Worm (Caenorhabditis elegans) whole organism, young adult: ENCODE results near the gene F54F2.9.

ENCODE experiments used
- B0019.2 ChIP-seq: fragments of 200-800 bp; sonication (Bioruptor generic); conservative IDR thresholded peaks from 2 replicates; pipeline ENCODE4 v1.3.6; 2022; ENCODE audit warnings: missing genetic modification reagents, missing genetic modification characterization, missing compliant biosample characterization
- B0035.1 ChIP-seq: sonication (generic microtip); optimal IDR thresholded peaks from 2 replicates; lab custom pipeline; 2016; ENCODE audit warnings: missing genetic modification characterization, mild to moderate bottlenecking, missing compliant biosample characterization, missing genotype, missing genetic modification reagents
- B0261.1 ChIP-seq: sonication (generic microtip); optimal IDR thresholded peaks from 2 replicates; lab custom pipeline; 2016; ENCODE audit warnings: mild to moderate bottlenecking, missing genetic modification characterization, moderate library complexity, missing compliant biosample characterization
- F33H1.4 ChIP-seq: fragments of 200-800 bp; sonication (Bioruptor generic); IDR thresholded peaks from 2 replicates; pipeline ENCODE4 v1.3.6; 2022; ENCODE audit warnings: missing genetic modification reagents, missing genetic modification characterization, missing compliant biosample characterization
- F37B4.10 ChIP-seq: fragments of 200-800 bp; sonication (Bioruptor generic); IDR thresholded peaks from 2 replicates; pipeline ENCODE4 v1.3.6; 2022; ENCODE audit warnings: missing genetic modification characterization, missing compliant biosample characterization
- F57A8.1 ChIP-seq: fragments of 200-800 bp; sonication (Bioruptor generic); optimal IDR thresholded peaks from 2 replicates; lab custom pipeline; 2018; ENCODE audit warnings: mild to moderate bottlenecking, missing genetic modification characterization, moderate library complexity, missing compliant biosample characterization
- F57C9.4 ChIP-seq: sonication (generic microtip); optimal IDR thresholded peaks from 2 replicates; lab custom pipeline; 2017; ENCODE audit warnings: mild to moderate bottlenecking, missing genetic modification characterization, missing compliant biosample characterization
- T07F8.4 ChIP-seq: sonication (generic microtip); optimal IDR thresholded peaks from 2 replicates; lab custom pipeline; 2016; ENCODE audit warnings: mild to moderate bottlenecking, missing genetic modification characterization, moderate library complexity, missing compliant biosample characterization
- T26A5.8 ChIP-seq: sonication (generic microtip); optimal IDR thresholded peaks from 2 replicates; lab custom pipeline; 2016; ENCODE audit warnings: missing genetic modification characterization, missing compliant biosample characterization
- akir-1 ChIP-seq: fragments of 200-800 bp; sonication (Bioruptor generic); optimal IDR thresholded peaks from 2 replicates; lab custom pipeline; 2018; ENCODE audit warnings: mild to moderate bottlenecking, missing genetic modification characterization, moderate library complexity, missing compliant biosample characterization
- atf-7 ChIP-seq: sonication (generic microtip); optimal IDR thresholded peaks from 2 replicates; lab custom pipeline; 2017; ENCODE audit warnings: mild to moderate bottlenecking, missing genetic modification characterization, missing compliant biosample characterization
- athp-1 ChIP-seq: sonication (generic microtip); optimal IDR thresholded peaks from 2 replicates; lab custom pipeline; 2017; ENCODE audit warnings: mild to moderate bottlenecking, missing genetic modification characterization, missing compliant biosample characterization
- attf-3 ChIP-seq: fragments of 200-800 bp; sonication (Bioruptor generic); conservative IDR thresholded peaks from 2 replicates; pipeline ENCODE4 v1.3.6; 2022; ENCODE audit warnings: missing genetic modification reagents, missing genetic modification characterization, missing compliant biosample characterization
- bed-2 ChIP-seq: fragments of 200-800 bp; sonication (Bioruptor generic); IDR thresholded peaks from 2 replicates; pipeline ENCODE4 v1.3.6; 2022; ENCODE audit warnings: missing genetic modification reagents, missing genetic modification characterization, missing compliant biosample characterization
- cebp-2 ChIP-seq: fragments of 200-800 bp; sonication (Bioruptor generic); IDR thresholded peaks from 2 replicates; pipeline ENCODE4 v1.3.6; 2022; ENCODE audit warnings: missing genetic modification characterization, missing compliant biosample characterization
- ceh-58 ChIP-seq: fragments of 200-800 bp; sonication (Bioruptor generic); IDR thresholded peaks from 2 replicates; pipeline ENCODE4 v1.3.6; 2022; ENCODE audit warnings: missing genetic modification characterization, missing compliant biosample characterization
- ceh-91 ChIP-seq: fragments of 200-800 bp; sonication (Bioruptor generic); IDR thresholded peaks from 2 replicates; pipeline ENCODE4 v1.3.6; 2022; ENCODE audit warnings: missing genetic modification reagents, missing genetic modification characterization, missing compliant biosample characterization
- chd-7 ChIP-seq: sonication (generic microtip); optimal IDR thresholded peaks from 2 replicates; lab custom pipeline; 2016; ENCODE audit warnings: mild to moderate bottlenecking, missing genetic modification characterization, moderate library complexity, missing compliant biosample characterization
- die-1 ChIP-seq: sonication (generic microtip); optimal IDR thresholded peaks from 2 replicates; lab custom pipeline; 2016; ENCODE audit warnings: missing genotype, mild to moderate bottlenecking, missing genetic modification characterization, missing compliant biosample characterization
- efl-1 ChIP-seq: fragments of 150-350 bp; optimal IDR thresholded peaks from 2 replicates; lab custom pipeline; 2014; ENCODE audit warnings: missing biosample characterization, missing genetic modification reagents, missing genetic modification characterization
- egl-18 ChIP-seq: fragments of 200-800 bp; sonication (Bioruptor generic); IDR thresholded peaks from 2 replicates; pipeline ENCODE4 v1.3.6; 2022; ENCODE audit warnings: missing genetic modification reagents, missing genetic modification characterization, missing compliant biosample characterization
- egl-44 ChIP-seq: fragments of 200-800 bp; sonication (Bioruptor generic); IDR thresholded peaks from 2 replicates; pipeline ENCODE4 v1.3.6; 2022; ENCODE audit warnings: missing genetic modification reagents, missing genetic modification characterization, missing compliant biosample characterization
- ets-4 ChIP-seq: fragments of 200-800 bp; sonication (Bioruptor generic); optimal IDR thresholded peaks from 2 replicates; lab custom pipeline; 2018; ENCODE audit warnings: mild to moderate bottlenecking, missing genetic modification characterization, missing compliant biosample characterization
- him-1 ChIP-seq: sonication (generic microtip); optimal IDR thresholded peaks from 2 replicates; lab custom pipeline; 2016; ENCODE audit warnings: missing genotype, missing genetic modification reagents, missing genetic modification characterization, missing compliant biosample characterization
- hlh-26 ChIP-seq: fragments of 200-800 bp; sonication (Bioruptor generic); conservative IDR thresholded peaks from 2 replicates; pipeline ENCODE4 v1.3.6; 2022; ENCODE audit warnings: missing genetic modification reagents, missing genetic modification characterization, missing compliant biosample characterization
- hmg-20 ChIP-seq: fragments of 200-800 bp; sonication (Bioruptor generic); IDR thresholded peaks from 2 replicates; pipeline ENCODE4 v1.3.6; 2022; ENCODE audit warnings: missing genetic modification reagents, missing genetic modification characterization, missing compliant biosample characterization
- hrde-1 ChIP-seq: sonication (generic microtip); optimal IDR thresholded peaks from 2 replicates; lab custom pipeline; 2016; ENCODE audit warnings: missing genetic modification characterization, mild to moderate bottlenecking, missing compliant biosample characterization, moderate library complexity, missing genotype, missing genetic modification reagents, borderline replicate concordance
- lag-1 ChIP-seq: fragments of 200-800 bp; sonication (Bioruptor generic); IDR thresholded peaks from 2 replicates; pipeline ENCODE4 v1.3.6; 2022; ENCODE audit warnings: missing genetic modification reagents, missing genetic modification characterization, missing compliant biosample characterization
- let-607 ChIP-seq, 2 experiments: fragments of 200-800 bp in 1 of 2; sonication (Bioruptor generic) in 1 of 2; sonication (generic microtip) in 1 of 2; optimal IDR thresholded peaks; 2 replicates each; lab custom pipeline; 2016 to 2018; ENCODE audit warnings: mild to moderate bottlenecking in 2 of 2, missing compliant biosample characterization in 2 of 2, missing genetic modification characterization in 2 of 2, moderate library complexity in 2 of 2, missing genotype in 1 of 2
- lin-26 ChIP-seq: fragments of 200-800 bp; sonication (Bioruptor generic); IDR thresholded peaks from 2 replicates; pipeline ENCODE4 v1.3.6; 2022; ENCODE audit warnings: missing genetic modification reagents, missing genetic modification characterization, missing compliant biosample characterization
- nfya-1 ChIP-seq: sonication (generic microtip); optimal IDR thresholded peaks from 2 replicates; lab custom pipeline; 2017; ENCODE audit warnings: antibody characterized with exemption, missing compliant biosample characterization, missing genetic modification characterization, borderline replicate concordance; ENCODE audit not compliant: insufficient read depth
- nfyb-1 ChIP-seq: fragments of 200-800 bp; sonication (Bioruptor generic); IDR thresholded peaks from 2 replicates; pipeline ENCODE4 v1.3.6; 2022; ENCODE audit warnings: missing genetic modification reagents, missing genetic modification characterization, missing compliant biosample characterization
- nhr-120 ChIP-seq: fragments of 200-800 bp; sonication (Bioruptor generic); IDR thresholded peaks from 2 replicates; pipeline ENCODE4 v1.3.6; 2022; ENCODE audit warnings: missing genetic modification characterization, missing compliant biosample characterization
- nhr-179 ChIP-seq: sonication (generic microtip); optimal IDR thresholded peaks from 2 replicates; lab custom pipeline; 2016; ENCODE audit warnings: mild to moderate bottlenecking, missing genetic modification characterization, missing compliant biosample characterization
- nhr-27 ChIP-seq: fragments of 200-800 bp; sonication (Bioruptor generic); optimal IDR thresholded peaks from 2 replicates; lab custom pipeline; 2018; ENCODE audit warnings: mild to moderate bottlenecking, missing genetic modification characterization, moderate library complexity, missing compliant biosample characterization
- nhr-90 ChIP-seq: sonication (generic microtip); optimal IDR thresholded peaks from 2 replicates; lab custom pipeline; 2016; ENCODE audit warnings: missing genotype, mild to moderate bottlenecking, missing genetic modification characterization, missing compliant biosample characterization
- pha-4 ChIP-seq: fragments of 150-350 bp; sonication (generic microtip); optimal IDR thresholded peaks from 2 replicates; lab custom pipeline; 2014; ENCODE audit warnings: missing biosample characterization, missing genetic modification reagents, missing genetic modification characterization
- sdz-38 ChIP-seq: sonication (generic microtip); optimal IDR thresholded peaks from 2 replicates; lab custom pipeline; 2016; ENCODE audit warnings: missing genotype, missing genetic modification characterization, missing compliant biosample characterization
- tlf-1 ChIP-seq: fragments of 200-800 bp; sonication (Bioruptor generic); optimal IDR thresholded peaks from 2 replicates; lab custom pipeline; 2018; ENCODE audit warnings: mild to moderate bottlenecking, missing genetic modification characterization, missing compliant biosample characterization
- unc-62 ChIP-seq: fragments of 150-350 bp; optimal IDR thresholded peaks from 2 replicates; lab custom pipeline; 2014; ENCODE audit warnings: missing biosample characterization, missing genetic modification reagents, missing genetic modification characterization
- ztf-18 ChIP-seq: sonication (generic microtip); optimal IDR thresholded peaks from 2 replicates; lab custom pipeline; 2016; ENCODE audit warnings: missing genotype, mild to moderate bottlenecking, missing genetic modification characterization, missing compliant biosample characterization
- ztf-26 ChIP-seq: sonication (generic microtip); optimal IDR thresholded peaks from 2 replicates; lab custom pipeline; 2017; ENCODE audit warnings: missing genetic modification characterization, missing compliant biosample characterization
- ztf-28 ChIP-seq: fragments of 200-800 bp; sonication (Bioruptor generic); IDR thresholded peaks from 2 replicates; pipeline ENCODE4 v1.3.6; 2022; ENCODE audit warnings: missing genetic modification reagents, missing genetic modification characterization, missing compliant biosample characterization

The F54F2.9 gene

DNA sequence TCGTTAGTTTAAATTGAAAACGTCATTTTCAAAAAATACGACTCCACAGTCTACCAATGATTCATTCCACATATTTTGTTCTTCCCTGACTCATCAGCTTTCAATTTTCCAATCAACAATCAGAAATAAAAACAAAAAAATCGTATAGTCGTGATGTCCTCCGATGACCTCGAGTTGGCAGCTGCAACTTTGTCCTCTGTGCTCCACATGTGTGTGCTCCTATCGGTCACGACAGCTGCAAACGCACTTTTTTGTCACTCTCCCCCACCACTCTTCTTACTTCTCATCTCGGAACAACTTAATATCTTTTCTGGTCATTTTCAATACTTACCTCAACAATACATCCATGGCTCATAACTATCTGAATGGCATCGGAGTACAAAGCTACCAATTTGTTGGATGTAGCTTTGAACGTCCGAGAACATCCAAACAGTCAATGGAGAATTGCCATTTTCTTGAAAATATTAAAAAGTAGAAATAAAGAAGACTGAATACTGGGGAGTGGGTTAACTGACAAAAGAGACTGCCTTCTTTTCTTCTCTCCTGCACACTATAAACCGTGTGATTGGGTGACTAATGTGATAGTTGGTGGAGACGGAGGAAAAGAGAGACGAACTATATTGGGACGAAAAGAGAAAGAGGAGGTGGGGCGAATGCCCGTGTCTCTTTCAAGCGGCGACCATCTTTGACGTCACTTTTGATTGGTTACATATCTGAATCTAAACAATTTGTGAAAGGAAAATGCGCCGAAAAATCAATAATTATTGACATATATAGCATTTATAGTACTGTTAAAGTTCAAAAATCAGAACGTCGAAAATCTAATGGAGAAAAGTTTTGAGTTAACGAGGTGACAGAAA is 40.2 kb upstream of the F54F2.9 start (continued):
- no peak for TF ChIP-seq F33H1.4 (GFP tag; lab: Robert Waterston, UW)
- TF ChIP-seq nhr-27 (tag; lab: Kevin White, UChicago) = no peak
- TF ChIP-seq nfyb-1 (GFP tag; lab: Robert Waterston, UW) = peak; percentile 11; the same call in 1 of the 2 replicates
- TF ChIP-seq unc-62 = no peak
- no peak for TF ChIP-seq die-1 (tag; lab: Kevin White, UChicago)
- TF ChIP-seq B0035.1 (tag; lab: Kevin White, UChicago) = no peak
- no peak for TF ChIP-seq lag-1 (GFP tag; lab: Robert Waterston, UW)
- no peak for TF ChIP-seq ztf-28 (GFP tag; lab: Robert Waterston, UW)

DNA sequence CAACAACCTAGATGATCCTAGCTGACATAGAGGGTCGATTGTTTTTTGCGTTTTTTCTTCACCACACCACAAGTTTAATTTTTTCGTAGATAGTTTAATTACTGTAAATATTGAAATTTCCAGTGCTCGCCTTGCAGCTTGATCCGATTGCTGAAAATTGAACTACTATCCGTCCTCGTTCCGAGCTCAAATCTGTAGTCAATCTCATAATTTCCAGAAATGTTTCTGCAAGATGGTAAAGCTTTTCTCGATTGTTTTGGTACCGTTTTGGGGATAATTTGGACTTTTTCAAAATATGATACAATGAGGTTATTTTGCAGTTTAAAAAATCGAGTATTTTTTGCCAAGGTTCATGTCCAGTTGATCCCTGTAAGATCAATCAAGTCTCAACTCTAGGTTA is 39.0 kb upstream of the F54F2.9 start:
- TF ChIP-seq let-607 (tag; optimal IDR thresholded peaks at IDR 0.05; lab: Kevin White, UChicago) (peak in 1 of 2 experiments; percentile 0), egl-18 (GFP tag; lab: Robert Waterston, UW) (no peak)
- TF ChIP-seq, all 124 proteins: peak for 1

DNA sequence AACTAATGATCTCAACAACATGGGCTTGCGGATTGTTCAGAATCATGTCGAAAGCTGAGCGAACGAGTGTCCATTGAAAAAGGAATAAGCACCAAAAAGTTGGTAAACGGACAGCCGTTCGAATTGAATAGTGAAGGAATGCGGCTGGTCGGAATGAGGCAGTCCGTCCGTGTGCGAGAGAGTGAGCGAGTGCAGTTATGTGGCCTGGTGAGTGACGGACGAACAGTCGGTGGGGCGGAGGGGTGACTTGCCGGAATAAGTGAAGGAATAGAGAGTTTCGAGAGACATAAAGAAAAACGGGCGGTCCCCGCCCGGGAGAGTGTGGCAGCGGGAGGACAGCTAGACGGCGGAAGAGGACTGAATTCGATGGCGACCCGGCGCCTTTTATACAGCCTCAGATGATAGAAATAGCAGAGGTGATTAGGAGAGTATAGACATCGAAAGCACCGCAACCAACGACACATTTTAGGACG is 38.3 kb upstream of the F54F2.9 start:
- TF ChIP-seq egl-44 (GFP tag; lab: Robert Waterston, UW) = peak; percentile 86
- TF ChIP-seq tlf-1 (GFP tag; lab: Kevin White, UChicago) = peak; percentile 69
- TF ChIP-seq lin-26 (GFP tag; lab: Robert Waterston, UW) = peak; percentile 74
- TF ChIP-seq lag-1 (GFP tag; lab: Robert Waterston, UW) = no peak
- TF ChIP-seq atf-7 (tag; lab: Kevin White, UChicago) = peak; percentile 83
- TF ChIP-seq B0261.1 (tag; lab: Kevin White, UChicago) = no peak
- peak; percentile 87 for TF ChIP-seq ztf-26 (tag; lab: Kevin White, UChicago)
- TF ChIP-seq bed-2 (GFP tag; lab: Robert Waterston, UW) = no peak
- TF ChIP-seq nhr-179 (tag; lab: Kevin White, UChicago) = no peak
- TF ChIP-seq attf-3 (GFP tag; lab: Robert Waterston, UW) = no peak
- TF ChIP-seq hlh-26 (GFP tag; lab: Robert Waterston, UW) = no peak
- TF ChIP-seq him-1 = no peak
- 0 out of 2 replicates have a peak, but pooled peaks have one; percentile 82 for TF ChIP-seq F37B4.10 (GFP tag; lab: Robert Waterston, UW)
- TF ChIP-seq cebp-2 (GFP tag; lab: Robert Waterston, UW) = peak; percentile 73; the same call in 1 of the 2 replicates
- peak; percentile 63; the same call in 1 of the 2 replicates for TF ChIP-seq hmg-20 (GFP tag; lab: Robert Waterston, UW)
- TF ChIP-seq ztf-28 (GFP tag; lab: Robert Waterston, UW) = no peak
- TF ChIP-seq nhr-27 (tag; lab: Kevin White, UChicago) = peak; percentile 20
- no peak for TF ChIP-seq ceh-58
- TF ChIP-seq sdz-38 (tag; lab: Kevin White, UChicago) = no peak
- TF ChIP-seq nhr-120 (GFP tag; lab: Robert Waterston, UW) = 0 out of 2 replicates have a peak, but pooled peaks have one; percentile 85
- no peak for TF ChIP-seq T26A5.8
- TF ChIP-seq pha-4 = peak; percentile 13
- peak; percentile 73 for TF ChIP-seq ztf-18 (tag; lab: Kevin White, UChicago)
- TF ChIP-seq T07F8.4 (tag; lab: Kevin White, UChicago) = no peak
- peak; percentile 41 for TF ChIP-seq akir-1 (GFP tag; lab: Kevin White, UChicago)
- no peak for TF ChIP-seq ceh-91 (GFP tag; lab: Robert Waterston, UW)
- TF ChIP-seq ets-4 (GFP tag; lab: Kevin White, UChicago) = peak; percentile 93
- TF ChIP-seq efl-1 (GFP tag; lab: Kevin White, UChicago) = no peak
- TF ChIP-seq nfya-1 = no peak
- TF ChIP-seq F57A8.1 (GFP tag; lab: Kevin White, UChicago) = peak; percentile 46
- no peak for TF ChIP-seq hrde-1
- peak; percentile 82 for TF ChIP-seq chd-7 (tag; lab: Kevin White, UChicago)
- peak; percentile 80 for TF ChIP-seq nhr-90
- TF ChIP-seq F33H1.4 (GFP tag; lab: Robert Waterston, UW) = no peak
- TF ChIP-seq B0019.2 (GFP tag; lab: Robert Waterston, UW) = no peak
- no peak for TF ChIP-seq F57C9.4
- peak; percentile 75 for TF ChIP-seq athp-1 (tag; lab: Kevin White, UChicago)
